Worm (Caenorhabditis elegans) whole organism, midembryonic: Measurements from ENCODE around the gene F14D7.14.

Experiments
- cog-1 ChIP-seq: sonication (generic microtip); optimal IDR thresholded peaks from 2 replicates; lab custom pipeline; 2016; ENCODE audit warnings: missing genetic modification characterization, missing compliant biosample characterization
- tab-1 ChIP-seq: fragments of 200-800 bp; sonication (Bioruptor generic); IDR thresholded peaks from 2 replicates; pipeline ENCODE4 v1.3.6; 2022; ENCODE audit warnings: missing genetic modification characterization, missing compliant biosample characterization
- ztf-23 ChIP-seq: fragments of 200-800 bp; sonication (Bioruptor generic); IDR thresholded peaks from 2 replicates; pipeline ENCODE4 v1.3.6; 2022; ENCODE audit warnings: missing genetic modification reagents, missing genetic modification characterization, missing compliant biosample characterization

DNA sequence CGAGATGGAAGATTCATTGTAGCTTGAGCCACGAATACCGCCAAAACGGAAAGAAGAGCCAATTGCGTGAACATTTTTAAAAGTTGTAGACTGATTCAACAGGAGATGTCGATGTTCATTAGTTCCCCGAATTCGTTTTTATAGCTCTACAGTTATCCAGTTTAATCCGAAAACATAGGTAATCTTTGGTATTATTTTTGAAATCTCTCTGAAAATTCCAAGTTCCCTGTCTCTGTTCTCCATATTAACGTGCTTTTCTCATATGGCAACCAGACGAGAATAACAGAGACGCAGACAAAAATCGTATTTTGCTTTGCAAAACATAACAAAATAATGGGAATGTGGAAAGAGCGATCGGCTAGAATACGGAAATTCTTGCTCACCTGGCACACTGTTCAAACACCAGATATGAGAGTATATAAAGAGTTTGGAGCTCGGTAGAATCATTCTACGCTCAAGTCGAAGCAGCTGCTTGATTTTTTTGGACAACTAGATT lies 10.1 kb upstream of the F14D7.14 start, which contains the start of the genes spig-3 and F14D7.12:
- TF ChIP-seq ztf-23 (GFP tag; lab: Robert Waterston, UW) (no peak), cog-1 (no peak), tab-1 (GFP tag; lab: Robert Waterston, UW) (no peak)
